Fruit fly (Drosophila melanogaster) whole organism, embryonic: ENCODE measurements around the gene CG42324.

Source experiments
- BEAF-32 ChIP-seq: fragments of 200-800 bp; sonication (Bioruptor generic); optimal IDR thresholded peaks from 3 replicates; lab custom pipeline; 2017; ENCODE audit warnings: missing biosample characterization, missing genetic modification characterization, mild to moderate bottlenecking, moderate library complexity, missing genetic modification reagents
- Bgb ChIP-seq: fragments of 200-800 bp; sonication (Bioruptor generic); IDR thresholded peaks from 2 replicates; pipeline ENCODE4 v1.3.6; 2022; ENCODE audit warnings: missing biosample characterization, missing genetic modification characterization; ENCODE audit not compliant: partially characterized antibody
- Bteb2 ChIP-seq: fragments of 200-800 bp; sonication (Bioruptor generic); optimal IDR thresholded peaks from 2 replicates; lab custom pipeline; 2016; ENCODE audit warnings: missing biosample characterization, missing genetic modification characterization
- CG10209 ChIP-seq: fragments of 200-800 bp; sonication (Bioruptor generic); optimal IDR thresholded peaks from 3 replicates; lab custom pipeline; 2017; ENCODE audit warnings: missing biosample characterization, mild to moderate bottlenecking, missing genetic modification characterization, missing genetic modification reagents
- CG10366 ChIP-seq: fragments of 200-800 bp; sonication (Bioruptor generic); IDR thresholded peaks from 2 replicates; pipeline ENCODE4 v1.3.6; 2022; ENCODE audit warnings: missing biosample characterization, missing genetic modification characterization
- CG11504 ChIP-seq: fragments of 200-800 bp; sonication (Bioruptor generic); optimal IDR thresholded peaks from 3 replicates; lab custom pipeline; 2019; ENCODE audit warnings: missing biosample characterization, mild to moderate bottlenecking, missing genetic modification characterization, moderate library complexity
- CG12391 ChIP-seq: fragments of 200-800 bp; sonication (Bioruptor generic); optimal IDR thresholded peaks from 3 replicates; lab custom pipeline; 2018; ENCODE audit warnings: missing biosample characterization, mild to moderate bottlenecking, missing genetic modification characterization, moderate library complexity
- CG12659 ChIP-seq: fragments of 200-800 bp; sonication (Bioruptor generic); optimal IDR thresholded peaks from 3 replicates; lab custom pipeline; 2017; ENCODE audit warnings: mild to moderate bottlenecking, missing biosample characterization, missing genetic modification reagents, missing genetic modification characterization
- CG14441 ChIP-seq: fragments of 200-800 bp; sonication (Bioruptor generic); IDR thresholded peaks from 2 replicates; pipeline ENCODE4 v1.3.6; 2022; ENCODE audit warnings: missing biosample characterization, missing genetic modification characterization
- CG14710 ChIP-seq: fragments of 200-800 bp; sonication (Bioruptor generic); optimal IDR thresholded peaks from 3 replicates; lab custom pipeline; 2019; ENCODE audit warnings: missing biosample characterization, mild to moderate bottlenecking, missing genetic modification characterization, moderate library complexity
- CG15011 ChIP-seq: fragments of 200-800 bp; sonication (Bioruptor generic); optimal IDR thresholded peaks from 3 replicates; lab custom pipeline; 2018; ENCODE audit warnings: missing biosample characterization, mild to moderate bottlenecking, missing genetic modification characterization
- CG15514 ChIP-seq: fragments of 200-800 bp; sonication (Bioruptor generic); optimal IDR thresholded peaks from 3 replicates; lab custom pipeline; 2017; ENCODE audit warnings: missing biosample characterization, missing genetic modification characterization, mild to moderate bottlenecking, moderate library complexity, missing genetic modification reagents
- CG1603 ChIP-seq: fragments of 200-800 bp; sonication (Bioruptor generic); optimal IDR thresholded peaks from 2 replicates; lab custom pipeline; 2019; ENCODE audit warnings: missing biosample characterization, mild to moderate bottlenecking, missing genetic modification characterization, moderate library complexity
- CG1647 ChIP-seq: fragments of 200-800 bp; sonication (Bioruptor generic); optimal IDR thresholded peaks from 3 replicates; lab custom pipeline; 2016; ENCODE audit warnings: missing biosample characterization, missing genetic modification characterization
- CG16813 ChIP-seq: fragments of 200-800 bp; sonication (Bioruptor generic); IDR thresholded peaks from 3 replicates; pipeline ENCODE4 v1.3.6; 2022; ENCODE audit warnings: missing biosample characterization, missing genetic modification characterization; ENCODE audit not compliant: partially characterized antibody
- CG31224 ChIP-seq: fragments of 200-800 bp; sonication (Bioruptor generic); IDR thresholded peaks from 2 replicates; pipeline ENCODE4 v1.3.6; 2022; ENCODE audit warnings: missing biosample characterization, missing genetic modification characterization
- CG43689 ChIP-seq: fragments of 200-800 bp; sonication (Bioruptor generic); IDR thresholded peaks from 2 replicates; pipeline ENCODE4 v1.3.6; 2022; ENCODE audit warnings: missing biosample characterization, missing genetic modification characterization
- CG4424 ChIP-seq: fragments of 200-800 bp; sonication (Bioruptor generic); optimal IDR thresholded peaks from 3 replicates; lab custom pipeline; 2016; ENCODE audit warnings: missing biosample characterization, missing genetic modification characterization
- CG5245 ChIP-seq: fragments of 200-800 bp; sonication (Bioruptor generic); optimal IDR thresholded peaks from 3 replicates; lab custom pipeline; 2016; ENCODE audit warnings: missing biosample characterization, missing genetic modification characterization
- CG6854 ChIP-seq: fragments of 200-800 bp; sonication (Bioruptor generic); optimal IDR thresholded peaks from 3 replicates; lab custom pipeline; 2017; ENCODE audit warnings: missing biosample characterization, mild to moderate bottlenecking, missing genetic modification characterization
- CG8281 ChIP-seq: fragments of 200-800 bp; sonication (Bioruptor generic); optimal IDR thresholded peaks from 2 replicates; lab custom pipeline; 2018; ENCODE audit warnings: missing biosample characterization, mild to moderate bottlenecking, missing genetic modification characterization, moderate library complexity
- CG9797 ChIP-seq: fragments of 200-800 bp; sonication (Bioruptor generic); optimal IDR thresholded peaks from 3 replicates; lab custom pipeline; 2018; ENCODE audit warnings: missing biosample characterization, mild to moderate bottlenecking, missing genetic modification characterization
- CTCF ChIP-seq: fragments of 200-800 bp; sonication (Bioruptor generic); optimal IDR thresholded peaks from 2 replicates; lab custom pipeline; 2017; ENCODE audit warnings: missing biosample characterization, mild to moderate bottlenecking, missing genetic modification characterization, moderate library complexity
- Doc3 ChIP-seq: fragments of 200-800 bp; sonication (Bioruptor generic); IDR thresholded peaks from 3 replicates; pipeline ENCODE4 v1.3.6; 2022; ENCODE audit warnings: missing biosample characterization, missing genetic modification characterization; ENCODE audit not compliant: partially characterized antibody
- Gsc ChIP-seq: fragments of 200-800 bp; sonication (Bioruptor generic); IDR thresholded peaks from 2 replicates; pipeline ENCODE4 v1.3.6; 2022; ENCODE audit warnings: missing biosample characterization, missing genetic modification characterization
- Max ChIP-seq: fragments of 200-800 bp; sonication (Bioruptor generic); optimal IDR thresholded peaks from 2 replicates; lab custom pipeline; 2016; ENCODE audit warnings: missing biosample characterization, mild to moderate bottlenecking, missing genetic modification characterization
- Mes4 ChIP-seq: fragments of 200-800 bp; sonication (Bioruptor generic); optimal IDR thresholded peaks from 2 replicates; lab custom pipeline; 2016; ENCODE audit warnings: missing biosample characterization, missing genetic modification characterization
- Mrtf ChIP-seq: fragments of 200-800 bp; sonication (Bioruptor generic); IDR thresholded peaks from 3 replicates; pipeline ENCODE4 v1.3.6; 2022; ENCODE audit warnings: missing biosample characterization, missing genetic modification characterization
- Nf-YC ChIP-seq: fragments of 200-800 bp; optimal IDR thresholded peaks from 3 replicates; lab custom pipeline; 2019; ENCODE audit warnings: missing biosample characterization, mild to moderate bottlenecking, missing genetic modification characterization, moderate library complexity
- Scr ChIP-seq: fragments of 200-800 bp; sonication (Bioruptor generic); IDR thresholded peaks from 2 replicates; pipeline ENCODE4 v1.3.6; 2022; ENCODE audit warnings: missing biosample characterization, missing genetic modification characterization; ENCODE audit not compliant: partially characterized antibody
- Sin3A ChIP-seq: fragments of >200 bp; optimal IDR thresholded peaks from 2 replicates; lab custom pipeline; 2018
- Usf ChIP-seq: fragments of 200-800 bp; sonication (Bioruptor generic); optimal IDR thresholded peaks from 2 replicates; lab custom pipeline; 2017; ENCODE audit warnings: missing genotype, missing biosample characterization, missing genetic modification characterization
- aop ChIP-seq: fragments of 200-800 bp; sonication (Bioruptor generic); IDR thresholded peaks from 2 replicates; pipeline ENCODE4 v1.3.6; 2022; ENCODE audit warnings: missing biosample characterization, missing genetic modification characterization
- bsh ChIP-seq, 2 experiments: fragments of 200-800 bp; sonication (Bioruptor generic); optimal IDR thresholded peaks; 2 replicates each; lab custom pipeline; 2017 to 2018; ENCODE audit warnings: mild to moderate bottlenecking in 2 of 2, missing biosample characterization in 2 of 2, missing genetic modification characterization in 2 of 2, moderate library complexity in 1 of 2
- chinmo ChIP-seq: fragments of 200-800 bp; sonication (Bioruptor generic); IDR thresholded peaks from 4 replicates; pipeline ENCODE4 v1.3.6; 2022; ENCODE audit warnings: missing biosample characterization, missing genetic modification characterization; ENCODE audit not compliant: partially characterized antibody
- crp ChIP-seq, 2 experiments: fragments of 200-800 bp; sonication (Bioruptor generic); optimal IDR thresholded peaks; 2 replicates in 1 of 2; 3 replicates in 1 of 2; lab custom pipeline; 2017; ENCODE audit warnings: missing biosample characterization in 2 of 2, missing genetic modification characterization in 2 of 2, mild to moderate bottlenecking in 1 of 2, moderate library complexity in 1 of 2
- eve ChIP-seq, 2 experiments: fragments of >200 bp; optimal IDR thresholded peaks; 2 replicates each; lab custom pipeline; 2017; ENCODE audit warnings: missing biosample characterization in 2 of 2, missing genetic modification characterization in 2 of 2
- eyg ChIP-seq: fragments of 200-800 bp; sonication (Bioruptor generic); optimal IDR thresholded peaks from 3 replicates; lab custom pipeline; 2016; ENCODE audit warnings: missing biosample characterization, missing genetic modification characterization
- fd102C ChIP-seq: fragments of 200-800 bp; sonication (Bioruptor generic); optimal IDR thresholded peaks from 2 replicates; lab custom pipeline; 2018; ENCODE audit warnings: missing biosample characterization, mild to moderate bottlenecking, missing genetic modification characterization, moderate library complexity
- kay ChIP-seq: fragments of 200-800 bp; sonication (Bioruptor generic); optimal IDR thresholded peaks from 2 replicates; lab custom pipeline; 2016; ENCODE audit warnings: missing biosample characterization, missing genetic modification characterization
- maf-S ChIP-seq: fragments of 200-800 bp; sonication (Bioruptor generic); optimal IDR thresholded peaks from 2 replicates; lab custom pipeline; 2016; ENCODE audit warnings: missing biosample characterization, missing genetic modification characterization
- nmo ChIP-seq: fragments of 200-800 bp; sonication (Bioruptor generic); optimal IDR thresholded peaks from 2 replicates; lab custom pipeline; 2018; ENCODE audit warnings: missing biosample characterization, mild to moderate bottlenecking, missing genetic modification characterization, moderate library complexity
- pita ChIP-seq: fragments of 200-800 bp; sonication (Bioruptor generic); optimal IDR thresholded peaks from 2 replicates; lab custom pipeline; 2017; ENCODE audit warnings: missing biosample characterization, mild to moderate bottlenecking, missing genetic modification characterization
- prd ChIP-seq, 3 experiments: fragments of >200 bp in 2 of 3; fragments of 200-800 bp in 1 of 3; sonication (Bioruptor generic) in 1 of 3; optimal IDR thresholded peaks in 2 of 3; IDR thresholded peaks in 1 of 3; 2 replicates in 2 of 3; 3 replicates in 1 of 3; pipeline versions ENCODE4 v1.3.6 to Lab custom; 2017 to 2022; ENCODE audit warnings: missing biosample characterization in 1 of 3, missing genetic modification characterization in 1 of 3
- pros ChIP-seq: fragments of 200-800 bp; sonication (Bioruptor generic); optimal IDR thresholded peaks from 3 replicates; lab custom pipeline; 2019; ENCODE audit warnings: missing biosample characterization, mild to moderate bottlenecking, missing genetic modification characterization, moderate library complexity
- pzg ChIP-seq: fragments of 200-800 bp; sonication (Bioruptor generic); optimal IDR thresholded peaks from 3 replicates; lab custom pipeline; 2018; ENCODE audit warnings: missing biosample characterization, mild to moderate bottlenecking, missing genetic modification characterization, moderate library complexity
- salm ChIP-seq: fragments of 200-800 bp; sonication (Bioruptor generic); optimal IDR thresholded peaks from 2 replicates; lab custom pipeline; 2018; ENCODE audit warnings: missing biosample characterization, mild to moderate bottlenecking, missing genetic modification characterization
- seq ChIP-seq: fragments of 200-800 bp; sonication (Bioruptor generic); IDR thresholded peaks from 2 replicates; pipeline ENCODE4 v1.3.6; 2022; ENCODE audit warnings: missing biosample characterization, missing genetic modification characterization
- tap ChIP-seq: fragments of 200-800 bp; optimal IDR thresholded peaks from 3 replicates; lab custom pipeline; 2019; ENCODE audit warnings: missing biosample characterization, mild to moderate bottlenecking, missing genetic modification characterization, moderate library complexity
- tx ChIP-seq: fragments of 200-800 bp; sonication (Bioruptor generic); optimal IDR thresholded peaks from 2 replicates; lab custom pipeline; 2016; ENCODE audit warnings: missing biosample characterization, missing genetic modification characterization

CG42324 gene

dm6 chr3L:3472063-3472528, at the start of gene CG42324, which contains the start of gene CG32267:
CG42324 (plus strand) TSS chr3L:3472447.
CG32267 (minus strand) TSS chr3L:3472113.
- TF ChIP-seq CG10366 (GFP tag; lab: Robert Waterston, UW) (no peak), tap (tag; lab: Kevin White, UChicago) (no peak), CG43689 (GFP tag; lab: Robert Waterston, UW) (no peak), pita (peak; percentile 12), kay (GFP tag; lab: Kevin White, UChicago) (no peak), CG15011 (no peak), CG31224 (GFP tag; lab: Robert Waterston, UW) (no peak), Usf (no peak), CG6854 (GFP tag; lab: Kevin White, UChicago) (no peak), Bgb (GFP tag; lab: Robert Waterston, UW) (0 out of 2 replicates have a peak, but pooled peaks have one; percentile 6), nmo (no peak), CG12659 (GFP tag; lab: Kevin White, UChicago) (peak; percentile 25), Doc3 (GFP tag; lab: Robert Waterston, UW) (no peak), tx (no peak), CG15514 (GFP tag; lab: Kevin White, UChicago) (peak; percentile 33), Mrtf (no peak), salm (no peak), CG12391 (tag; lab: Kevin White, UChicago) (no peak), CTCF (GFP tag; lab: Kevin White, UChicago) (peak; percentile 25), Gsc (GFP tag; lab: Robert Waterston, UW) (no peak), aop (no peak), CG8281 (tag; lab: Kevin White, UChicago) (no peak), CG14710 (peak; percentile 27), CG11504 (tag; lab: Kevin White, UChicago) (peak; percentile 1), CG9797 (peak; percentile 79), pros (GFP tag; lab: Kevin White, UChicago) (no peak), CG1647 (GFP tag; lab: Kevin White, UChicago) (no peak), CG16813 (0 out of 3 replicates have a peak, but pooled peaks have one; percentile 21), bsh (GFP tag; optimal IDR thresholded peaks at IDR 0.05; lab: Kevin White, UChicago) (no peak), maf-S (GFP tag; lab: Kevin White, UChicago) (no peak), Scr (GFP tag; lab: Robert Waterston, UW) (0 out of 2 replicates have a peak, but pooled peaks have one; percentile 28), fd102C (GFP tag; lab: Kevin White, UChicago) (no peak), CG5245 (GFP tag; lab: Kevin White, UChicago) (no peak), Max (no peak), CG1603 (tag; lab: Kevin White, UChicago) (peak; percentile 7), pzg (GFP tag; lab: Kevin White, UChicago) (peak; percentile 79), Bteb2 (GFP tag; lab: Kevin White, UChicago) (no peak), eve (GFP tag; optimal IDR thresholded peaks at IDR 0.05; lab: Kevin White, UChicago) (no peak), chinmo (GFP tag; lab: Robert Waterston, UW) (0 out of 4 replicates have a peak, but pooled peaks have one; percentile 21), prd (optimal IDR thresholded peaks at IDR 0.05; lab: Kevin White, UChicago) (no peak), prd (GFP tag; IDR thresholded peaks at IDR 0.05; lab: Robert Waterston, UW) (no peak), eyg (GFP tag; lab: Kevin White, UChicago) (no peak), Nf-YC (no peak), CG14441 (GFP tag; lab: Robert Waterston, UW) (no peak), Sin3A (lab: Kevin White, UChicago) (peak; percentile 35), seq (GFP tag; lab: Robert Waterston, UW) (no peak), CG10209 (no peak), crp (GFP tag; optimal IDR thresholded peaks at IDR 0.05; lab: Kevin White, UChicago) (peak in 1 of 2 experiments; percentile 59), BEAF-32 (peak; percentile 25), CG4424 (no peak), Mes4 (GFP tag; lab: Kevin White, UChicago) (no peak)
